Fruit fly (Drosophila melanogaster) whole organism, wandering third instar larva: ENCODE measurements around the gene Polr1E.
A peak's percentile ranks its signal among the peaks of the same experiment; 100 is the strongest.

Experiments
- CG9705 ChIP-seq: fragments of 200-800 bp; sonication (Bioruptor generic); optimal IDR thresholded peaks from 2 replicates; lab custom pipeline; 2018; ENCODE audit warnings: missing biosample characterization, mild to moderate bottlenecking, missing genetic modification characterization
- CrebA ChIP-seq: fragments of 200-800 bp; sonication (Bioruptor generic); optimal IDR thresholded peaks from 2 replicates; lab custom pipeline; 2016; ENCODE audit warnings: missing biosample characterization, mild to moderate bottlenecking, missing genetic modification characterization, borderline replicate concordance
- Dfd ChIP-seq: fragments of >200 bp; optimal IDR thresholded peaks from 2 replicates; lab custom pipeline; 2017; ENCODE audit warnings: missing biosample characterization, missing genetic modification characterization
- Dif ChIP-seq: fragments of 200-275, 200-300 bp; sonication (Bioruptor generic); optimal IDR thresholded peaks from 2 replicates; lab custom pipeline; 2018; ENCODE audit warnings: missing biosample characterization, missing genetic modification characterization; ENCODE audit not compliant: partially characterized antibody
- HLH106 ChIP-seq: fragments of 200-800 bp; optimal IDR thresholded peaks from 3 replicates; lab custom pipeline; 2019; ENCODE audit warnings: missing biosample characterization, mild to moderate bottlenecking, missing genetic modification characterization, moderate library complexity
- Hnf4 ChIP-seq: fragments of 200-800 bp; sonication (Bioruptor generic); optimal IDR thresholded peaks from 2 replicates; lab custom pipeline; 2016; ENCODE audit warnings: missing biosample characterization, mild to moderate bottlenecking, missing genetic modification characterization
- Hr83 ChIP-seq: fragments of 200-300 bp; sonication (Bioruptor generic); optimal IDR thresholded peaks from 2 replicates; lab custom pipeline; 2016; ENCODE audit warnings: missing biosample characterization, mild to moderate bottlenecking, missing genetic modification characterization, moderate library complexity; ENCODE audit not compliant: poor library complexity, severe bottlenecking
- Jra ChIP-seq: sonication (Bioruptor generic); optimal IDR thresholded peaks from 2 replicates; lab custom pipeline; 2016; ENCODE audit warnings: missing biosample characterization, missing genetic modification characterization
- Myc ChIP-seq: fragments of >200 bp; optimal IDR thresholded peaks from 2 replicates; lab custom pipeline; 2017
- Rel ChIP-seq, 2 experiments: fragments of 200-800 bp; sonication (Bioruptor generic) in 1 of 2; optimal IDR thresholded peaks; 2 replicates in 1 of 2; 3 replicates in 1 of 2; lab custom pipeline; 2016 to 2019; ENCODE audit warnings: mild to moderate bottlenecking in 2 of 2, missing biosample characterization in 2 of 2, missing genetic modification characterization in 2 of 2, moderate library complexity in 1 of 2
- Vsx2 ChIP-seq: fragments of 200-300, 225-300 bp; sonication (Bioruptor generic); optimal IDR thresholded peaks from 2 replicates; lab custom pipeline; 2018; ENCODE audit warnings: missing biosample characterization, missing genetic modification characterization; ENCODE audit not compliant: partially characterized antibody
- br ChIP-seq: fragments of 200-800 bp; sonication (Bioruptor generic); optimal IDR thresholded peaks from 2 replicates; lab custom pipeline; 2016; ENCODE audit warnings: missing biosample characterization, missing genetic modification characterization
- brk ChIP-seq: fragments of 200-800 bp; sonication (Bioruptor generic); optimal IDR thresholded peaks from 2 replicates; lab custom pipeline; 2016; ENCODE audit warnings: missing biosample characterization, mild to moderate bottlenecking, missing genetic modification characterization
- dl ChIP-seq, 2 experiments: fragments of 175-275, 200-275 bp in 1 of 2; fragments of 200-275 bp in 1 of 2; sonication (Bioruptor generic); optimal IDR thresholded peaks; lab custom pipeline; 2018; ENCODE audit warnings: mild to moderate bottlenecking in 2 of 2, missing biosample characterization in 2 of 2, missing genetic modification characterization in 2 of 2, moderate library complexity in 2 of 2; ENCODE audit not compliant: partially characterized antibody in 2 of 2, insufficient read depth in 1 of 2
- dsf ChIP-seq: sonication (Bioruptor generic); optimal IDR thresholded peaks from 2 replicates; lab custom pipeline; 2016; ENCODE audit warnings: missing biosample characterization, missing genetic modification characterization, borderline replicate concordance
- ey ChIP-seq: fragments of 200-800 bp; sonication (Bioruptor generic); optimal IDR thresholded peaks from 2 replicates; lab custom pipeline; 2016; ENCODE audit warnings: missing biosample characterization, missing genetic modification characterization
- foxo ChIP-seq, 2 experiments: fragments of 200-800 bp; sonication (Bioruptor generic); optimal IDR thresholded peaks; 2 replicates in 1 of 2; 3 replicates in 1 of 2; lab custom pipeline; 2016 to 2017; ENCODE audit warnings: missing biosample characterization in 2 of 2, missing genetic modification characterization in 2 of 2
- fru ChIP-seq: fragments of 200-800 bp; sonication (Bioruptor generic); optimal IDR thresholded peaks from 3 replicates; lab custom pipeline; 2016; ENCODE audit warnings: missing biosample characterization, mild to moderate bottlenecking, missing genetic modification characterization
- h ChIP-seq: fragments of 200-800 bp; sonication (Bioruptor generic); optimal IDR thresholded peaks from 3 replicates; lab custom pipeline; 2016; ENCODE audit warnings: missing biosample characterization, mild to moderate bottlenecking, missing genetic modification characterization
- pan ChIP-seq: fragments of >200 bp; optimal IDR thresholded peaks from 2 replicates; lab custom pipeline; 2017
- psq ChIP-seq: fragments of 200-800 bp; sonication (Bioruptor generic); optimal IDR thresholded peaks from 3 replicates; lab custom pipeline; 2017; ENCODE audit warnings: missing biosample characterization, mild to moderate bottlenecking, missing genetic modification characterization, moderate library complexity
- rgr ChIP-seq: fragments of 200-800 bp; sonication (Bioruptor generic); optimal IDR thresholded peaks from 3 replicates; lab custom pipeline; 2016; ENCODE audit warnings: missing biosample characterization, mild to moderate bottlenecking, missing genetic modification characterization
- sage ChIP-seq: fragments of 200-800 bp; sonication (Bioruptor generic); optimal IDR thresholded peaks from 2 replicates; lab custom pipeline; 2016; ENCODE audit warnings: missing biosample characterization, mild to moderate bottlenecking, missing genetic modification characterization
- sv ChIP-seq: fragments of 200-800 bp; sonication (Bioruptor generic); optimal IDR thresholded peaks from 3 replicates; lab custom pipeline; 2016; ENCODE audit warnings: missing biosample characterization, missing genetic modification characterization
- tai ChIP-seq: sonication (Bioruptor generic); optimal IDR thresholded peaks from 2 replicates; lab custom pipeline; 2016; ENCODE audit warnings: missing biosample characterization, missing genetic modification characterization

The Polr1E gene

dm6 chr3R:18275113-18275782, 26.3 kb downstream of the Polr1E start:
- TF ChIP-seq brk (no peak), Rel (GFP tag; optimal IDR thresholded peaks at IDR 0.05; lab: Kevin White, UChicago) (peak; percentile 35), Rel (tag; optimal IDR thresholded peaks at IDR 0.05; lab: Kevin White, UChicago) (peak; percentile 96), dl (GFP tag; optimal IDR thresholded peaks at IDR 0.05; lab: Kevin White, UChicago; ENCODE audit: insufficient read depth in 1 of 2, partially characterized antibody in 2 of 2) (peak; percentile 79 to 92), tai (GFP tag; lab: Kevin White, UChicago) (no peak), Dif (GFP tag; lab: Kevin White, UChicago) (peak; percentile 92), foxo (GFP tag; optimal IDR thresholded peaks at IDR 0.05; lab: Kevin White, UChicago) (peak in 1 of 2 experiments; percentile 42), dsf (GFP tag; lab: Kevin White, UChicago) (no peak), HLH106 (tag; lab: Kevin White, UChicago) (peak; percentile 19), psq (GFP tag; lab: Kevin White, UChicago) (peak; percentile 38), rgr (peak; percentile 10), sage (peak; percentile 30)

- TF ChIP-seq Jra (GFP tag; lab: Kevin White, UChicago) (peak; percentile 69), ey (peak; percentile 16), foxo (GFP tag; optimal IDR thresholded peaks at IDR 0.05; lab: Kevin White, UChicago) (peak in 1 of 2 experiments; percentile 36), HLH106 (tag; lab: Kevin White, UChicago) (no peak), CG9705 (GFP tag; lab: Kevin White, UChicago) (peak; percentile 17), br (GFP tag; lab: Kevin White, UChicago) (peak; percentile 47), Hnf4 (GFP tag; lab: Kevin White, UChicago) (no peak), Myc (lab: Kevin White, UChicago) (peak; percentile 13), pan (lab: Kevin White, UChicago) (no peak), sv (GFP tag; lab: Kevin White, UChicago) (peak; percentile 42), h (GFP tag; lab: Kevin White, UChicago) (no peak), fru (GFP tag; lab: Kevin White, UChicago) (peak; percentile 39)
Observed at dm6 chr3R:18274328-18275098, 27.0 kb downstream of the Polr1E start, which contains the start of the genes Vps39 and eIF1A. Vps39 (minus strand) TSS chr3R:18274446. eIF1A (plus strand) TSS chr3R:18274665.

dm6 chr3R:18269744-18270348, 31.7 kb downstream of the Polr1E start:
- TF ChIP-seq Dfd (GFP tag; lab: Kevin White, UChicago): peak; percentile 89
- TF ChIP-seq br (GFP tag; lab: Kevin White, UChicago): no peak
- TF ChIP-seq pan (lab: Kevin White, UChicago): no peak
- TF ChIP-seq, all 38 proteins: peak for 1

dm6 chr3R:18267489-18267888, 34.0 kb downstream of the Polr1E start, which contains the start of gene CG18599:
CG18599 (plus strand) TSS chr3R:18267789.
- no peak for TF ChIP-seq rgr
- TF ChIP-seq CrebA (GFP tag; lab: Kevin White, UChicago): no peak
- no peak for TF ChIP-seq Jra (GFP tag; lab: Kevin White, UChicago)
- no peak for TF ChIP-seq sv (GFP tag; lab: Kevin White, UChicago)

- TF ChIP-seq Vsx2 (GFP tag; lab: Kevin White, UChicago) (peak; percentile 44), Hr83 (GFP tag; lab: Kevin White, UChicago) (no peak)
- TF ChIP-seq, all 38 proteins: peak for 1
Observed at dm6 chr3R:18266665-18267064, 34.9 kb downstream of the Polr1E start.
